Worm (Caenorhabditis elegans) whole organism, young adult: Measurements from ENCODE around the gene EGAP1.5.
A peak's percentile ranks its signal among the peaks of the same experiment; 100 is the strongest.

Experiments used
- B0261.1 ChIP-seq: sonication (generic microtip); optimal IDR thresholded peaks from 2 replicates; lab custom pipeline; 2016; ENCODE audit warnings: mild to moderate bottlenecking, missing genetic modification characterization, moderate library complexity, missing compliant biosample characterization
- C17E4.6 ChIP-seq: fragments of 200-800 bp; sonication (Bioruptor generic); IDR thresholded peaks from 2 replicates; pipeline ENCODE4 v1.3.6; 2022; ENCODE audit warnings: missing genetic modification reagents, missing genetic modification characterization, missing compliant biosample characterization
- D2030.7 ChIP-seq: fragments of 200-800 bp; sonication (Bioruptor generic); IDR thresholded peaks from 2 replicates; pipeline ENCODE4 v1.3.6; 2022; ENCODE audit warnings: missing genetic modification reagents, missing genetic modification characterization, missing compliant biosample characterization
- F23B12.7 ChIP-seq: sonication (generic microtip); optimal IDR thresholded peaks from 2 replicates; lab custom pipeline; 2017; ENCODE audit warnings: missing genetic modification characterization, mild to moderate bottlenecking, missing compliant biosample characterization, antibody characterized with exemption, moderate library complexity; ENCODE audit not compliant: insufficient read depth
- F33H1.4 ChIP-seq: fragments of 200-800 bp; sonication (Bioruptor generic); IDR thresholded peaks from 2 replicates; pipeline ENCODE4 v1.3.6; 2022; ENCODE audit warnings: missing genetic modification reagents, missing genetic modification characterization, missing compliant biosample characterization
- F39B2.1 ChIP-seq: fragments of 200-800 bp; sonication (Bioruptor generic); IDR thresholded peaks from 2 replicates; pipeline ENCODE4 v1.3.6; 2022; ENCODE audit warnings: missing genetic modification reagents, missing genetic modification characterization, missing compliant biosample characterization
- F55B11.4 ChIP-seq: sonication (generic microtip); optimal IDR thresholded peaks from 2 replicates; lab custom pipeline; 2016; ENCODE audit warnings: missing compliant biosample characterization, missing genetic modification characterization, borderline replicate concordance; ENCODE audit not compliant: insufficient read depth
- T07F8.4 ChIP-seq: sonication (generic microtip); optimal IDR thresholded peaks from 2 replicates; lab custom pipeline; 2016; ENCODE audit warnings: mild to moderate bottlenecking, missing genetic modification characterization, moderate library complexity, missing compliant biosample characterization
- Y67H2A.10 ChIP-seq: fragments of 200-800 bp; sonication (Bioruptor generic); conservative IDR thresholded peaks from 2 replicates; pipeline ENCODE4 v1.3.6; 2022; ENCODE audit warnings: missing genetic modification reagents, missing genetic modification characterization, missing compliant biosample characterization
- aptf-3 ChIP-seq: fragments of 200-800 bp; sonication (Bioruptor generic); IDR thresholded peaks from 2 replicates; pipeline ENCODE4 v1.3.6; 2022; ENCODE audit warnings: missing genetic modification characterization, missing compliant biosample characterization
- attf-5 ChIP-seq: fragments of 200-800 bp; sonication (Bioruptor generic); optimal IDR thresholded peaks from 2 replicates; lab custom pipeline; 2018; ENCODE audit warnings: mild to moderate bottlenecking, missing genetic modification characterization, missing compliant biosample characterization
- ccch-3 ChIP-seq: fragments of 200-800 bp; sonication (Bioruptor generic); optimal IDR thresholded peaks from 2 replicates; lab custom pipeline; 2018; ENCODE audit warnings: mild to moderate bottlenecking, missing genetic modification characterization, missing compliant biosample characterization
- ceh-27 ChIP-seq: fragments of 200-800 bp; sonication (Bioruptor generic); optimal IDR thresholded peaks from 2 replicates; lab custom pipeline; 2018; ENCODE audit warnings: mild to moderate bottlenecking, missing genetic modification characterization, moderate library complexity, missing compliant biosample characterization
- ceh-79 ChIP-seq: sonication (generic microtip); optimal IDR thresholded peaks from 2 replicates; lab custom pipeline; 2017; ENCODE audit warnings: mild to moderate bottlenecking, missing genetic modification characterization, missing compliant biosample characterization
- chd-7 ChIP-seq: sonication (generic microtip); optimal IDR thresholded peaks from 2 replicates; lab custom pipeline; 2016; ENCODE audit warnings: mild to moderate bottlenecking, missing genetic modification characterization, moderate library complexity, missing compliant biosample characterization
- dpl-1 ChIP-seq: fragments of 150-350 bp; optimal IDR thresholded peaks from 2 replicates; lab custom pipeline; 2014; ENCODE audit warnings: missing biosample characterization, missing genetic modification reagents, missing genetic modification characterization
- egrh-3 ChIP-seq: fragments of 200-800 bp; sonication (Bioruptor generic); IDR thresholded peaks from 2 replicates; pipeline ENCODE4 v1.3.6; 2022; ENCODE audit warnings: missing genetic modification reagents, missing genetic modification characterization, missing compliant biosample characterization
- hlh-12 ChIP-seq: sonication (generic microtip); optimal IDR thresholded peaks from 2 replicates; lab custom pipeline; 2016; ENCODE audit warnings: missing genetic modification characterization, missing compliant biosample characterization
- hlh-26 ChIP-seq: fragments of 200-800 bp; sonication (Bioruptor generic); conservative IDR thresholded peaks from 2 replicates; pipeline ENCODE4 v1.3.6; 2022; ENCODE audit warnings: missing genetic modification reagents, missing genetic modification characterization, missing compliant biosample characterization
- hmg-1.2 ChIP-seq: fragments of 200-800 bp; sonication (Bioruptor generic); IDR thresholded peaks from 2 replicates; pipeline ENCODE4 v1.3.6; 2022; ENCODE audit warnings: missing genetic modification reagents, missing genetic modification characterization, missing compliant biosample characterization
- hmg-20 ChIP-seq: fragments of 200-800 bp; sonication (Bioruptor generic); IDR thresholded peaks from 2 replicates; pipeline ENCODE4 v1.3.6; 2022; ENCODE audit warnings: missing genetic modification reagents, missing genetic modification characterization, missing compliant biosample characterization
- hrde-1 ChIP-seq: sonication (generic microtip); optimal IDR thresholded peaks from 2 replicates; lab custom pipeline; 2016; ENCODE audit warnings: missing genetic modification characterization, mild to moderate bottlenecking, missing compliant biosample characterization, moderate library complexity, missing genotype, missing genetic modification reagents, borderline replicate concordance
- let-526 ChIP-seq: fragments of 200-800 bp; sonication (Bioruptor generic); IDR thresholded peaks from 2 replicates; pipeline ENCODE4 v1.3.6; 2022; ENCODE audit warnings: missing genetic modification reagents, missing genetic modification characterization, missing compliant biosample characterization
- let-607 ChIP-seq, 2 experiments: fragments of 200-800 bp in 1 of 2; sonication (Bioruptor generic) in 1 of 2; sonication (generic microtip) in 1 of 2; optimal IDR thresholded peaks; 2 replicates each; lab custom pipeline; 2016 to 2018; ENCODE audit warnings: mild to moderate bottlenecking in 2 of 2, missing compliant biosample characterization in 2 of 2, missing genetic modification characterization in 2 of 2, moderate library complexity in 2 of 2, missing genotype in 1 of 2
- lin-54 ChIP-seq: fragments of 200-800 bp; sonication (Bioruptor generic); optimal IDR thresholded peaks from 2 replicates; lab custom pipeline; 2018; ENCODE audit warnings: mild to moderate bottlenecking, missing genetic modification characterization, missing compliant biosample characterization
- madf-6 ChIP-seq: fragments of 200-800 bp; sonication (Bioruptor generic); IDR thresholded peaks from 2 replicates; pipeline ENCODE4 v1.3.6; 2022; ENCODE audit warnings: missing genetic modification reagents, missing genetic modification characterization, missing compliant biosample characterization
- nfya-1 ChIP-seq: sonication (generic microtip); optimal IDR thresholded peaks from 2 replicates; lab custom pipeline; 2017; ENCODE audit warnings: antibody characterized with exemption, missing compliant biosample characterization, missing genetic modification characterization, borderline replicate concordance; ENCODE audit not compliant: insufficient read depth
- nfya-2 ChIP-seq: fragments of 200-800 bp; sonication (Bioruptor generic); IDR thresholded peaks from 2 replicates; pipeline ENCODE4 v1.3.6; 2022; ENCODE audit warnings: missing genetic modification reagents, missing genetic modification characterization, missing compliant biosample characterization
- nfyb-1 ChIP-seq: fragments of 200-800 bp; sonication (Bioruptor generic); IDR thresholded peaks from 2 replicates; pipeline ENCODE4 v1.3.6; 2022; ENCODE audit warnings: missing genetic modification reagents, missing genetic modification characterization, missing compliant biosample characterization
- nhr-80 ChIP-seq: sonication (generic microtip); optimal IDR thresholded peaks from 2 replicates; lab custom pipeline; 2016; ENCODE audit warnings: missing genetic modification characterization, missing compliant biosample characterization
- pha-4 ChIP-seq: fragments of 150-350 bp; sonication (generic microtip); optimal IDR thresholded peaks from 2 replicates; lab custom pipeline; 2014; ENCODE audit warnings: missing biosample characterization, missing genetic modification reagents, missing genetic modification characterization
- rcor-1 ChIP-seq: fragments of 200-800 bp; sonication (Bioruptor generic); IDR thresholded peaks from 2 replicates; pipeline ENCODE4 v1.3.6; 2022; ENCODE audit warnings: missing genetic modification reagents, missing genetic modification characterization, missing compliant biosample characterization
- sea-2 ChIP-seq: fragments of 200-800 bp; sonication (Bioruptor generic); IDR thresholded peaks from 2 replicates; pipeline ENCODE4 v1.3.6; 2022; ENCODE audit warnings: missing genetic modification characterization, missing compliant biosample characterization
- snpc-1.3 ChIP-seq: sonication (generic microtip); optimal IDR thresholded peaks from 2 replicates; lab custom pipeline; 2017; ENCODE audit warnings: missing genetic modification characterization, mild to moderate bottlenecking, missing compliant biosample characterization, antibody characterized with exemption, moderate library complexity, missing genotype, missing genetic modification reagents; ENCODE audit not compliant: insufficient read depth
- somi-1 ChIP-seq: fragments of 200-800 bp; sonication (Bioruptor generic); optimal IDR thresholded peaks from 2 replicates; lab custom pipeline; 2018; ENCODE audit warnings: mild to moderate bottlenecking, missing genetic modification characterization, missing compliant biosample characterization
- tbx-9 ChIP-seq: sonication (generic microtip); optimal IDR thresholded peaks from 2 replicates; lab custom pipeline; 2016; ENCODE audit warnings: borderline replicate concordance, missing genetic modification characterization, inconsistent platforms, missing compliant biosample characterization
- ztf-18 ChIP-seq: sonication (generic microtip); optimal IDR thresholded peaks from 2 replicates; lab custom pipeline; 2016; ENCODE audit warnings: missing genotype, mild to moderate bottlenecking, missing genetic modification characterization, missing compliant biosample characterization
- ztf-28 ChIP-seq: fragments of 200-800 bp; sonication (Bioruptor generic); IDR thresholded peaks from 2 replicates; pipeline ENCODE4 v1.3.6; 2022; ENCODE audit warnings: missing genetic modification reagents, missing genetic modification characterization, missing compliant biosample characterization

Gene EGAP1.5

DNA sequence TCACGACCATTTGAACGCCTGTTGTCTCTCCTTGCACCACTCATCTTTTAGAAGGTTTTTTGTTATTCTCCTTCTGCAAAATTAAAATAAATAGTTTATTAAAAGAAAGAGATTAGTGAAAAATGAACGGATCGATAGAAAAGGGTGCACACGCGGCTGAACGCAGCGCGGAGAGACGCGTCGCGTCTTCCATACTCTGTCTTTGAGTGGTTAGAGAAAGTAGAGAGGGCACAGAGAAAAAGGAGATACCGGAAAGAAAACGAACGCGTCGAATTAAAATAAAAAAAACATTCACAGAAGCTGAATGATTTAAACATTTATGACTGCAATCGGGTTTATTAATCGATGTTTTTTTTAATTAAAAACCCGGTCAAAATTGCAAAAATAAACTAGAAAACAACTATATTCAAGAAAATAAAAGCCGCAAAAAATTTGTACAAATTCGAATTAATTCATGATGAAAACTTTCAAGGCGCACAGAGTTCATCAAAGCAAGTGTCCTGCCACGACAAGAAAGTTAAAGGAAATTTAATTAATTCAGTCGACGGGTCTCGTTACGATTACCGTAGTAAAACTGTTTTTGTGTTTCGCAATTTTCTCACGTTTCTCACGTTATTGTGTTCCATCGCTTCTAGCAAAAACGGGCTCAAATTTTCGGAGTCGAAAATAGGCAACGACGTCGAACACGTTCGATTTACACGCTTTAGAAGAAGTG is 26.8 kb downstream of the EGAP1.5 start, which contains the start of the genes nono-1 and nop-1 (continued):
- TF ChIP-seq lin-54 (GFP tag; lab: Kevin White, UChicago): no peak
- TF ChIP-seq let-526: no peak
- no peak for TF ChIP-seq sea-2 (GFP tag; lab: Robert Waterston, UW)
- no peak for TF ChIP-seq hlh-26 (GFP tag; lab: Robert Waterston, UW)
- TF ChIP-seq madf-6 (GFP tag; lab: Robert Waterston, UW): peak; percentile 87
- TF ChIP-seq C17E4.6 (GFP tag; lab: Robert Waterston, UW): no peak

DNA sequence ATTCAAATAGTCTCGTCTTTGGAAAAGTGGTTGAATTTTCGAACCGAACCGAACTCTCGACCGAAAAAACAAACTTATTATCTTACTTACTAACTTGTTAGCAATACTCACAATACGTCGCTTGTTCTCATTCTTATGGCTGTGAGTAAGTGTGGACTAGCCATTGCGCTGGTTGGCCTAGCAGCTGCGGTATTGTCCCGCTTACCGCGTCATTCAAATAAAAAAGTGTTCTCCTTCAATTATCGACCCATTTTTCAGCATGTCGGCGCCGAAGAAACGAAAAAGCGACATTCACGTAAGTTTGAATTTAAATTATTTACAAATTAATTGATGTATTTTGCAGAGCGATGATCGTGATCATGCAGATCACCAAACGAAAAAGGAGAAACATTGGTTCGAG is 27.5 kb downstream of the EGAP1.5 start:
- no peak for TF ChIP-seq ceh-79 (tag; lab: Kevin White, UChicago)

DNA sequence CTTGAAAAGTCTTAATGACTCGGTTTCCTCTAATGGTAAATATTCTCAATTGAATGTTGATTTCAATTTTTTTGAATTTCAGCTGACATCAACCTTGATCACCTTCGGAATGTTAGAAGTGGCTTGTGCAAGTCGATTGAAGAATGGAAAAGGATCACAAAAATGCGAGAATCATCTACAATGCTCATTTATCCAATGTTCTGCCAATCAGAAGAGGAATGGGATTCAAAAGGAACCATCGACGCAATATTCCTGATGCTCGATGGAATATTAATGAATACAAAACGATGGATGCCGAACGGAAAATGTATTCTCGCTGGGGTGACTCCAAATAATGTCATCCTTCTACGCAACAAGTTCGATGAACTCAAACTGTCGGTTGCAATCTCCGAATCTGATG is 30.0 kb downstream of the EGAP1.5 start:
- TF ChIP-seq sea-2 (GFP tag; lab: Robert Waterston, UW): no peak
- no peak for TF ChIP-seq hmg-1.2 (GFP tag; lab: Robert Waterston, UW)
- TF ChIP-seq rcor-1 (GFP tag; lab: Robert Waterston, UW): no peak
- no peak for TF ChIP-seq hrde-1 (tag; lab: Kevin White, UChicago)
- no peak for TF ChIP-seq somi-1 (GFP tag; lab: Kevin White, UChicago)
- no peak for TF ChIP-seq ceh-27 (GFP tag; lab: Kevin White, UChicago)
- TF ChIP-seq F23B12.7 (tag; lab: Kevin White, UChicago): no peak
- TF ChIP-seq Y67H2A.10: no peak
- TF ChIP-seq attf-5 (GFP tag; lab: Kevin White, UChicago): no peak
- TF ChIP-seq T07F8.4 (tag; lab: Kevin White, UChicago): no peak
- TF ChIP-seq ztf-28 (GFP tag; lab: Robert Waterston, UW): no peak
- TF ChIP-seq snpc-1.3 (tag; lab: Kevin White, UChicago): no peak
- TF ChIP-seq pha-4 (tag; lab: Kevin White, UChicago): no peak
- TF ChIP-seq, all 124 proteins: peak for 0

DNA sequence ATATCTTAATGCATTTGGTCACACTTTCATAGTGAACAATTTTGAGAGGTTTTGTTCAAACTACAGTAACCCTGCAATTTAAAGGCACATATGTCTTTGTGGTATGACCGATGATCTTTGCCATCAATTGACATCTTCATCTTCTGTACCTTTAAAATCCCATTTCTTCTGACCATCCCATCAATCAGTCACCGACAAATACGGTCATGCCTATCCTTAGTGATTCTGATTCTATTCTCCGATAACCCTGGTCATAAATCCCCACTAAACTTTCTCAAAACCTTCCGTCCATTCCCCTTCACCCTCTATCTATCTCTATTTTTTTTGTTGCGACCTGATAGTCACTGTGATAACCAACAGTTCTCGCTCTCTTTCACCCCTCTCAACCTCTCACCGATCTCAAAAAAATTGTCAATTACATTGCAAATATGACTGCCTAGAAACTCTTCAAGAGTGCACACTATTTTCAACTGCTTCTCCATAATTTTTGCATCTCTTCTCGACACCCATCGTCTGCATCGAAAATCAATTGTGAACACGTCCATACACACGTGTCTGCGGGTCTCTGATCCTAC is 32.6 kb downstream of the EGAP1.5 start:
- TF ChIP-seq ccch-3 (GFP tag; lab: Kevin White, UChicago): no peak
- TF ChIP-seq egrh-3 (GFP tag; lab: Robert Waterston, UW): no peak
- TF ChIP-seq nfyb-1: no peak
- TF ChIP-seq D2030.7 (GFP tag; lab: Robert Waterston, UW): no peak
- TF ChIP-seq ztf-18 (tag; lab: Kevin White, UChicago): no peak
- no peak for TF ChIP-seq ztf-28 (GFP tag; lab: Robert Waterston, UW)
- no peak for TF ChIP-seq tbx-9 (tag; lab: Kevin White, UChicago)
- peak; percentile 28; the same call in 1 of the 2 replicates for TF ChIP-seq hmg-1.2 (GFP tag; lab: Robert Waterston, UW)
- TF ChIP-seq aptf-3 (GFP tag; lab: Robert Waterston, UW): no peak
- peak; percentile 79 for TF ChIP-seq nhr-80

DNA sequence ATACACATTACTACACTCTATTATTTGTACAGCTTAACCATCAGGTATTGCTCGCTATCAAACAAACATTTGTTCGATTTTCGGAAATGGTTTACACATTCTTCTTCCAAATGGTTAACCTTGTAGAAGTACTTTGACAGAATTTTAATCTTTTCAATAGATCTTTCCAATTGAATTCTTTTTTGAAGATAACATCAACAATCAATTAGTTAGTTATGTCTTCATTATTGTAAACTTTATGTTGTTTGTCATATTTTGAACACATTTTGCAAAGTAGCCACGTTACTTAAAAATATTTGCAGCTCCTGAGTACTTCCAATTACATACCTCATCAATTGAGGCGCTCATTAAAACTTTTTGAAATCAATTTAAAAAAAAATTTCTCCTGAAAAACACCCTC is 33.8 kb downstream of the EGAP1.5 start:
- TF ChIP-seq let-607 (tag; optimal IDR thresholded peaks at IDR 0.05; lab: Kevin White, UChicago): no peak
- no peak for TF ChIP-seq dpl-1 (GFP tag; lab: Kevin White, UChicago)
- TF ChIP-seq B0261.1 (tag; lab: Kevin White, UChicago): no peak
- TF ChIP-seq hmg-20 (GFP tag; lab: Robert Waterston, UW): no peak
- TF ChIP-seq attf-5 (GFP tag; lab: Kevin White, UChicago): no peak
- no peak for TF ChIP-seq tbx-9 (tag; lab: Kevin White, UChicago)
- TF ChIP-seq F55B11.4 (tag; lab: Kevin White, UChicago): no peak
- TF ChIP-seq hlh-12 (tag; lab: Kevin White, UChicago): no peak
- no peak for TF ChIP-seq F39B2.1
- TF ChIP-seq Y67H2A.10: no peak
- TF ChIP-seq nfyb-1: no peak
- no peak for TF ChIP-seq snpc-1.3 (tag; lab: Kevin White, UChicago)
- TF ChIP-seq nfya-1 (tag; lab: Kevin White, UChicago): no peak
- TF ChIP-seq nfya-2 (GFP tag; lab: Robert Waterston, UW): no peak
- no peak for TF ChIP-seq F33H1.4 (GFP tag; lab: Robert Waterston, UW)
- no peak for TF ChIP-seq T07F8.4 (tag; lab: Kevin White, UChicago)
- no peak for TF ChIP-seq chd-7 (tag; lab: Kevin White, UChicago)
